Fruit fly (Drosophila melanogaster) whole organism, embryonic: Measurements from ENCODE around the gene PNPase.

ENCODE experiments used
- CG31441 ChIP-seq: fragments of 200-800 bp; sonication (Bioruptor generic); IDR thresholded peaks from 2 replicates; pipeline ENCODE4 v1.3.6; 2022; ENCODE audit warnings: missing biosample characterization, missing genetic modification characterization
- CG3847 ChIP-seq: fragments of 200-800 bp; sonication (Bioruptor generic); IDR thresholded peaks from 2 replicates; pipeline ENCODE4 v1.3.6; 2022; ENCODE audit warnings: missing biosample characterization, missing genetic modification characterization
- CG9797 ChIP-seq: fragments of 200-800 bp; sonication (Bioruptor generic); optimal IDR thresholded peaks from 3 replicates; lab custom pipeline; 2018; ENCODE audit warnings: missing biosample characterization, mild to moderate bottlenecking, missing genetic modification characterization
- CTCF ChIP-seq: fragments of 200-800 bp; sonication (Bioruptor generic); optimal IDR thresholded peaks from 2 replicates; lab custom pipeline; 2017; ENCODE audit warnings: missing biosample characterization, mild to moderate bottlenecking, missing genetic modification characterization, moderate library complexity
- Hand ChIP-seq: fragments of 200-800 bp; sonication (Bioruptor generic); optimal IDR thresholded peaks from 2 replicates; lab custom pipeline; 2017; ENCODE audit warnings: mild to moderate bottlenecking, missing biosample characterization, missing genetic modification reagents, missing genetic modification characterization
- Med ChIP-seq: fragments of 200-800 bp; sonication (Bioruptor generic); peaks from one replicate; lab custom pipeline; 2016; ENCODE audit warnings: missing biosample characterization, missing genetic modification characterization, mild to moderate bottlenecking, inconsistent platforms, moderate library complexity
- Xbp1 ChIP-seq: fragments of 200-800 bp; sonication (Bioruptor generic); optimal IDR thresholded peaks from 3 replicates; lab custom pipeline; 2016; ENCODE audit warnings: missing biosample characterization, mild to moderate bottlenecking, missing genetic modification characterization
- bowl ChIP-seq: fragments of 200-800 bp; sonication (Bioruptor generic); IDR thresholded peaks from 2 replicates; pipeline ENCODE4 v1.3.6; 2022; ENCODE audit warnings: missing biosample characterization, missing genetic modification characterization
- crc ChIP-seq: fragments of 200-800 bp; sonication (Bioruptor generic); optimal IDR thresholded peaks from 2 replicates; lab custom pipeline; 2016; ENCODE audit warnings: missing biosample characterization, missing genetic modification characterization
- grau ChIP-seq: fragments of 200-800 bp; optimal IDR thresholded peaks from 3 replicates; lab custom pipeline; 2019; ENCODE audit warnings: missing biosample characterization, mild to moderate bottlenecking, missing genetic modification characterization, moderate library complexity
- inv ChIP-seq: fragments of 200-800 bp; sonication (Bioruptor generic); IDR thresholded peaks from 2 replicates; pipeline ENCODE4 v1.3.6; 2022; ENCODE audit warnings: missing biosample characterization, missing genetic modification characterization; ENCODE audit not compliant: partially characterized antibody
- scrt ChIP-seq: fragments of 200-800 bp; sonication (Bioruptor generic); optimal IDR thresholded peaks from 2 replicates; lab custom pipeline; 2018; ENCODE audit warnings: missing biosample characterization, mild to moderate bottlenecking, missing genetic modification characterization, moderate library complexity
- tll ChIP-seq, 2 experiments: fragments of 200-800 bp in 1 of 2; fragments of >200 bp in 1 of 2; sonication (Bioruptor generic) in 1 of 2; optimal IDR thresholded peaks; 2 replicates each; lab custom pipeline; 2017 to 2019; ENCODE audit warnings: missing biosample characterization in 2 of 2, missing genetic modification characterization in 2 of 2, mild to moderate bottlenecking in 1 of 2, moderate library complexity in 1 of 2
- unpg ChIP-seq: fragments of 200-800 bp; sonication (Bioruptor generic); optimal IDR thresholded peaks from 3 replicates; lab custom pipeline; 2018; ENCODE audit warnings: missing biosample characterization, mild to moderate bottlenecking, missing genetic modification characterization, moderate library complexity

Gene PNPase

dm6 chr3R:31363615-31364014 is 41.6 kb downstream of the PNPase start (continued):
- TF ChIP-seq tll (GFP tag; optimal IDR thresholded peaks at IDR 0.05; lab: Kevin White, UChicago) (no peak), CG9797 (GFP tag; lab: Kevin White, UChicago) (no peak), Xbp1 (GFP tag; lab: Kevin White, UChicago) (peak; percentile 22), CG31441 (GFP tag; lab: Robert Waterston, UW) (0 out of 2 replicates have a peak, but pooled peaks have one; percentile 8), CG3847 (peak; percentile 21; the same call in 1 of the 2 replicates), Hand (GFP tag; lab: Kevin White, UChicago) (peak; percentile 50), inv (GFP tag; lab: Robert Waterston, UW) (no peak), unpg (peak; percentile 26), bowl (GFP tag; lab: Robert Waterston, UW) (no peak), CTCF (no peak), Med (peak; percentile 16), scrt (peak; percentile 6), grau (tag; lab: Kevin White, UChicago) (peak; percentile 58), crc (no peak)
